Worm (Caenorhabditis elegans): Measurements from ENCODE around the gene C25A8.2.
A peak's percentile ranks its signal among the peaks of the same experiment; 100 is the strongest.

Gene C25A8.2

DNA sequence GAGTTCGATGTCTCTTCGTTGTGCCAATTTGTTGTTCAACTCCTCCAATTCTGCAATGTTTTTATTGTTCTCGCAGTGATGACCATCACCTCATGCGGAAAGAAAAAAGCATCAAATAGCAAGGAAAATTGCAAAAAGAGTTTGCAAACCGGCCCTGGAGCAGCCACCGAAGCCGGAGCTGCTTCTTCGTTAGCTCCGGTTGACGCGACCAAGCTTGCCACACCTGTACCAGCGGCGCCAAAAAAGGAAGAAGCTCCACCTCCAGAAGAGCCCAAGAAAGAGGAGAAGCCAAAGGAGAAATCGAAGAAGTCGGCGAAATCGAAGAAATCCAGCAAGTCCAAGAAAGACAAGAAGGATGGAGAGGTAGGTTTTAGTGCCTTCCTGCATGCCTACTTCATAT lies 564 bp downstream of the C25A8.2 start:
- no peak for TF ChIP-seq swsn-7 (tag; optimal IDR thresholded peaks at IDR 0.05)

DNA sequence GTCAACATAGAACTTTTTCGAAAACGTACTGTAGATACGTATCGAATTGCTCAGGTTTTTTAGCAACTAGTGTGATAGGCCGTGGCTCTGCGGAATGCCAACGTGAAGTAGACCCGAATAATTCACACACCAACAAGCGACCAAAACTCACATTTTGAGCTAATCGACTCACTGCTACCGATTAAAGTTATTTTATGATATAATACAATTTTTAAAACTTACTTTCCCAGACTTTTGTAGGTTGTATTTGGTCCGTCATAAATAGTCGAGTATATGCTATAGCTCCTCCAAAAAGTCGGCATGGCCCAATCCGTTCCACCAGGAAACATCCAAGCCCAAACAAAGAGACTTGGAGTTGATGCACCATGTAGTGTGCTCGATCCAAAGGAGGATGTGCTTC lies 1.2 kb downstream of the C25A8.2 start, which contains the start of gene C25A8.1:
Gene C25A8.1 (plus strand): TSS at position 301 of the 400 bp plus-strand sequence.
- TF ChIP-seq dsc-1 (tag; optimal IDR thresholded peaks at IDR 0.05): no peak
- TF ChIP-seq efl-1 (optimal IDR thresholded peaks at IDR 0.05): no peak
- peak in 1 of 2 experiments; percentile 15 for TF ChIP-seq efl-1 (GFP tag; optimal IDR thresholded peaks at IDR 0.05 in 1 of 2)

DNA sequence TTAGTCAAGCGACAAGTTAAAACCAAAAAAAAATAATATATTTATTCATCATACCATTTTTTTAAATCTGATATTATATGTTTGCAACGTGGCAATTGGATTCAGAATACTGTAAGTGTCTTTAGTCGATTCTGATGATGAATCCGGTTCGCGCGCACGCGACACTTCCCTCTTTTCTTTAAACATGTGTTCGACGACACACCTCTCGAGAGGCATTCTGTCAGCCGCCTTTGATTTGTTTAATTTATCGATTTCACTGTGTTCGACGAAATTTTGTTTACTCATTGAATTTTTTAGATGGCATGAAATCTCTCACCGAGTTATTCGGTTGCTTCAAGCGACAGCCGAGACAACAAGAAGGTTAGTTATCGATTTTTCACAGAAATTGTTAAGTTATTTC lies 2.1 kb downstream of the C25A8.2 start, which contains the start of gene trxr-1:
Gene trxr-1 (plus strand): TSS at position 227 of the 400 bp plus-strand sequence.
- TF ChIP-seq lin-14 (GFP tag; optimal IDR thresholded peaks at IDR 0.05) (peak; percentile 11), dpl-1 (GFP tag; optimal IDR thresholded peaks at IDR 0.05) (no peak)

DNA sequence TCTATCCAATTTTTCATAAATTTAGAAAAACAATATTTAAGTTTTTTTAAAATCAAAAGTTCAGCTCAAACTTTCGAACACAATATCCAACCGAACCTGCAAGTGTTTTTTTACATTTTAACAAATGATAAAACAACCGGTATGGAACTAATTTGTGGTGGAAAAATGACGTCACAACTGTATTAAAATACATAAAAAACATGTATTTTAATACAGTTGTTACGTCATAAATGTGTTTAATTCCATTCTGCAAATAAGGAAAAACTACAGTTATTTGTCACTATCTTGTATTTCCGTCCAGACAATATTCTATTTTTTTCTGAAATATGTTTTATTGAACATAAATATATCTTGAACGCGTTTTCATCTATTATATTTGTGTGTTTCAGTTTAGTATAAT lies 2.6 kb downstream of the C25A8.2 start:
- TF ChIP-seq xbp-1 (tag; optimal IDR thresholded peaks at IDR 0.05) (no peak), mef-2 (tag; optimal IDR thresholded peaks at IDR 0.05) (no peak), snpc-4 (tag; optimal IDR thresholded peaks at IDR 0.05) (no peak)

DNA sequence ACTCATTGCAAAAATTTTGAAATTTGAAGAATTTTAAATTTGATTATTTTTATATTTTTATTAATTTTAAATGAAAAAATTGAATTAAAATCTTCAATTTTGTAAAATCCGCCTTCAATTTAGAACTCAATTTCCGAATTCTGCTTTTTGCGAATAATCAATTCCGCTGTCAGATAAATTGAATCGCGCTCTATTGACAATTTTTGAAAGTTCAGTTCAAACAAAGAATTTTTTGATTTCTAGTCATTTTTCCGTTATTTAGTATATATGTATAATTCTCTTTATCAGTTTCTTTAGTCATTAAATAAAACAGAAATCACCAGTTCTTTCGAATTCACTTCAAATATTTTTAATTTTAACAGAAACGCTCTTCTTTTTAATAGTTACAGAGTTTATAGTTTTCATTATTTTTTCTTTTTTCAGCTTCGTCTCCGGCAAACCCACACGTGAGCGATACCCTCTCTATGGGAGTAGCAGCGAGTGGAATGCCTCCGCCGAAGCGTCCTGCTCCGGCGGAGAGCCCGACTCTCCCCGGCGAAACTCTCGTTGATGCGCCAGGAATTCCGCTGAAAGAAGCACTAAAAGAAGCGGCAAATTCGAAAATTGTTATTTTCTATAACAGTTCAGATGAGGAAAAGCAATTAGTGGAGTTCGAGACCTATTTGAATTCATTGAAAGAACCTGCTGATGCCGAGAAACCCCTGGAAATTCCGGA lies 3.3 kb downstream of the C25A8.2 start:
- TF ChIP-seq mep-1 (tag; optimal IDR thresholded peaks at IDR 0.05) (peak; percentile 35), lin-14 (GFP tag; optimal IDR thresholded peaks at IDR 0.05) (peak; percentile 38), C16A3.4 (tag; optimal IDR thresholded peaks at IDR 0.05) (peak; percentile 24), dpl-1 (GFP tag; optimal IDR thresholded peaks at IDR 0.05) (peak in 1 of 3 experiments; percentile 47), nhr-20 (tag; optimal IDR thresholded peaks at IDR 0.05) (no peak), hlh-17 (GFP tag; optimal IDR thresholded peaks at IDR 0.05; ENCODE audit: borderline replicate concordance) (no peak), unc-130 (tag; optimal IDR thresholded peaks at IDR 0.05) (no peak), mdl-1 (tag; optimal IDR thresholded peaks at IDR 0.05) (no peak), lsy-2 (tag; optimal IDR thresholded peaks at IDR 0.05) (peak in 1 of 2 experiments; percentile 51), fos-1 (tag; optimal IDR thresholded peaks at IDR 0.05) (no peak), sox-4 (tag; optimal IDR thresholded peaks at IDR 0.05) (no peak), lin-35 (GFP tag; optimal IDR thresholded peaks at IDR 0.05) (peak in 1 of 2 experiments; percentile 36), blmp-1 (tag; optimal IDR thresholded peaks at IDR 0.05) (peak; percentile 11)

DNA sequence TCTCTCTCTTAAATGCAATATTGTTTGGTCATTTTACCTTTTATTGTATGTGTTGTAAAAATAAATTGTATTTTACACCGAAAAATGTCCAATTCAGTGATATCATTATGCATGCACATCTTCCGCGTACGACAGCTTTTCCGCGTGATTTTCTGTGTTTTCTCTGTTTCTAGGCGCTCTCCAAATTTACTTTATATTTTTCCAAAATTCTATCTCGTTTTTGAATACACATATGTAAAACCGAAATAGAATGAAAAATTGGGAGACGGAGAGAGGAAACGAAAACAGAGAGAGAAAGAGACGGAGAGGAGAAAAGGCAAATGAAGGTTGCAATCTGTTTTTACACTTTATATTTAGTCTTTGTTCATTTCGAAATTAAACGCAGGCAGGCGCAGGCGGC lies 6.9 kb downstream of the C25A8.2 start:
- no peak for TF ChIP-seq pax-3 (tag; optimal IDR thresholded peaks at IDR 0.05)
- no peak for TF ChIP-seq hlh-4 (tag; optimal IDR thresholded peaks at IDR 0.05)
- TF ChIP-seq nhr-47 (tag; optimal IDR thresholded peaks at IDR 0.05): peak; percentile 65
- TF ChIP-seq ceh-90 (tag; optimal IDR thresholded peaks at IDR 0.05): no peak
- no peak for TF ChIP-seq hlh-17 (GFP tag; optimal IDR thresholded peaks at IDR 0.05; ENCODE audit: borderline replicate concordance)
- TF ChIP-seq vab-15 (tag; optimal IDR thresholded peaks at IDR 0.05): no peak
- peak; percentile 45 for TF ChIP-seq dsc-1 (tag; optimal IDR thresholded peaks at IDR 0.05)
- no peak for TF ChIP-seq hpl-2 (GFP tag; optimal IDR thresholded peaks at IDR 0.05)
- TF ChIP-seq F16B12.6 (tag; optimal IDR thresholded peaks at IDR 0.05): no peak
- peak; percentile 9 for TF ChIP-seq C16A3.4 (tag; optimal IDR thresholded peaks at IDR 0.05)
- peak; percentile 44 for TF ChIP-seq skn-1 (tag; optimal IDR thresholded peaks at IDR 0.05)
- TF ChIP-seq C04F5.9 (tag; optimal IDR thresholded peaks at IDR 0.05): no peak
- TF ChIP-seq C34B4.2 (tag; optimal IDR thresholded peaks at IDR 0.05): no peak
- no peak for TF ChIP-seq rnt-1 (tag; optimal IDR thresholded peaks at IDR 0.05)
- no peak for TF ChIP-seq ceh-8 (GFP tag; optimal IDR thresholded peaks at IDR 0.05)
- TF ChIP-seq blmp-1 (tag; optimal IDR thresholded peaks at IDR 0.05): peak; percentile 35
- peak; percentile 50 for TF ChIP-seq unc-86 (tag; optimal IDR thresholded peaks at IDR 0.05)
- no peak for TF ChIP-seq ceh-88 (GFP tag; IDR thresholded peaks at IDR 0.05)
- peak; percentile 48 for TF ChIP-seq swsn-7 (tag; optimal IDR thresholded peaks at IDR 0.05)
- TF ChIP-seq tlp-1 (tag; optimal IDR thresholded peaks at IDR 0.05): no peak
- TF ChIP-seq nhr-71 (tag; optimal IDR thresholded peaks at IDR 0.05): peak; percentile 67
- TF ChIP-seq mep-1 (tag; optimal IDR thresholded peaks at IDR 0.05): peak; percentile 67
- no peak for TF ChIP-seq sup-37 (GFP tag; optimal IDR thresholded peaks at IDR 0.05)
- TF ChIP-seq aly-2 (tag; optimal IDR thresholded peaks at IDR 0.05): no peak
- TF ChIP-seq nhr-19 (GFP tag; conservative IDR thresholded peaks at IDR 0.05): no peak
- no peak for TF ChIP-seq zag-1 (tag; optimal IDR thresholded peaks at IDR 0.05)
- TF ChIP-seq ets-5 (GFP tag; IDR thresholded peaks at IDR 0.05): no peak
- no peak for TF ChIP-seq unc-98 (GFP tag; IDR thresholded peaks at IDR 0.05)
